Worm (Caenorhabditis elegans) whole organism, L1 larva: Measurements from ENCODE around the gene B0244.16.

ENCODE experiments used
- ama-1 ChIP-seq: fragments of 150-350 bp; optimal IDR thresholded peaks from 2 replicates; lab custom pipeline; 2014
- ceh-82 ChIP-seq, 3 experiments: fragments of 150-350 bp in 1 of 3; sonication (generic microtip) in 2 of 3; optimal IDR thresholded peaks; 2 replicates each; lab custom pipeline; 2014 to 2017; ENCODE audit warnings: missing biosample characterization in 3 of 3, missing genetic modification characterization in 3 of 3
- egl-27 ChIP-seq, 2 experiments: fragments of 150-350 bp in 1 of 2; sonication (generic microtip); optimal IDR thresholded peaks; 3 replicates each; lab custom pipeline; 2017 to 2018; ENCODE audit warnings: missing biosample characterization in 2 of 2, missing genetic modification characterization in 2 of 2, missing genetic modification reagents in 2 of 2
- lin-14 ChIP-seq: fragments of 200-800 bp; sonication (Bioruptor generic); optimal IDR thresholded peaks from 2 replicates; lab custom pipeline; 2018; ENCODE audit warnings: mild to moderate bottlenecking, missing genetic modification characterization, moderate library complexity, missing compliant biosample characterization
- lin-15B ChIP-seq: fragments of 150-350 bp; sonication (generic microtip); optimal IDR thresholded peaks from 3 replicates; lab custom pipeline; 2014; ENCODE audit warnings: missing biosample characterization, missing genetic modification characterization
- lin-35 ChIP-seq, 2 experiments: fragments of 150-350 bp; optimal IDR thresholded peaks; 2 replicates each; lab custom pipeline; 2014; ENCODE audit warnings: missing biosample characterization in 2 of 2, missing genetic modification characterization in 2 of 2, missing genetic modification reagents in 2 of 2
- lsy-2 ChIP-seq, 2 experiments: fragments of 150-350 bp; optimal IDR thresholded peaks; 2 replicates each; lab custom pipeline; 2014; ENCODE audit warnings: missing biosample characterization in 2 of 2, missing genetic modification characterization in 2 of 2
- nhr-11 ChIP-seq: fragments of 150-350 bp; optimal IDR thresholded peaks from 2 replicates; lab custom pipeline; 2014; ENCODE audit warnings: missing biosample characterization, missing genetic modification characterization
- nhr-76 ChIP-seq: sonication (generic microtip); optimal IDR thresholded peaks from 2 replicates; lab custom pipeline; 2017; ENCODE audit warnings: missing biosample characterization, missing genetic modification characterization
- nhr-77 ChIP-seq: fragments of 150-350 bp; optimal IDR thresholded peaks from 2 replicates; lab custom pipeline; 2014; ENCODE audit warnings: missing biosample characterization, missing genetic modification characterization
- pag-3 ChIP-seq: sonication (generic microtip); optimal IDR thresholded peaks from 2 replicates; lab custom pipeline; 2017; ENCODE audit warnings: missing genetic modification characterization, mild to moderate bottlenecking, missing compliant biosample characterization, antibody characterized with exemption, borderline replicate concordance; ENCODE audit not compliant: insufficient read depth
- pqm-1 ChIP-seq: sonication (generic microtip); optimal IDR thresholded peaks from 3 replicates; lab custom pipeline; 2017; ENCODE audit warnings: missing biosample characterization, missing genetic modification characterization
- zip-4 ChIP-seq: fragments of 200-800 bp; sonication (Bioruptor generic); optimal IDR thresholded peaks from 2 replicates; lab custom pipeline; 2018; ENCODE audit warnings: mild to moderate bottlenecking, missing genetic modification characterization, moderate library complexity, missing compliant biosample characterization

DNA sequence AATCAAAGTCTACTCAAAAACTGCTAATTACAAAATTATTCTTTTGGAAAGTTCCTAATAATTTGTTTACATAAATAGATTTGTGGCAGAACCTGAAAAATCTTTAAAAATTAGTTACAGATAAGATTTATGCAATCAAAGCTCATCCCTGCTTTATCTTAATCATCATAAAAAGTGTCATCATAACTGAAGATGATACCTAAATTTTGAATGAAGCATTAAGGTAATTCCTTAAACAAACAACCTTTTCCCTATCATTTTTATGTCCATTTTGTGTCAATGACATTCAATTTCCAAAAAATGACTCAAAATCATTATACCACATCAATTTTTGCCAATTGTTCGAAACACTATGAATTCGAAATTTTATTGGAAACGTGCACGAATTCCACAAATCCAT is 3.1 kb upstream of the B0244.16 start, which contains the start of gene B0244.6:
- TF ChIP-seq pag-3 (tag; lab: Kevin White, UChicago) = no peak
- TF ChIP-seq ceh-82 (tag; optimal IDR thresholded peaks at IDR 0.05; lab: Kevin White, UChicago) = no peak
- no peak for TF ChIP-seq nhr-76 (tag; lab: Kevin White, UChicago)
- TF ChIP-seq zip-4 (GFP tag; lab: Kevin White, UChicago) = no peak
- no peak for TF ChIP-seq nhr-11 (tag; lab: Kevin White, UChicago)
- TF ChIP-seq nhr-77 (tag; lab: Kevin White, UChicago) = no peak
- no peak for TF ChIP-seq egl-27 (tag; optimal IDR thresholded peaks at IDR 0.05; lab: Kevin White, UChicago)
- TF ChIP-seq lin-14 (GFP tag; lab: Kevin White, UChicago) = no peak
- TF ChIP-seq lin-35 (GFP tag; optimal IDR thresholded peaks at IDR 0.05; lab: Kevin White, UChicago) = no peak
- no peak for TF ChIP-seq ama-1
- TF ChIP-seq pqm-1 (tag; lab: Kevin White, UChicago) = no peak
- no peak for TF ChIP-seq lsy-2 (tag; optimal IDR thresholded peaks at IDR 0.05; lab: Kevin White, UChicago)
- TF ChIP-seq lin-15B (tag; lab: Kevin White, UChicago) = no peak
